Worm (Caenorhabditis elegans) whole organism, L2 larva: ENCODE data around the gene T11G6.4.
A peak's percentile ranks its signal among the peaks of the same experiment; 100 is the strongest.

ENCODE experiments used
- C34F6.9 ChIP-seq: fragments of 150-350 bp; optimal IDR thresholded peaks from 2 replicates; lab custom pipeline; 2014; ENCODE audit warnings: missing biosample characterization, missing genetic modification characterization
- F13H6.1 ChIP-seq: sonication (generic microtip); optimal IDR thresholded peaks from 2 replicates; lab custom pipeline; 2016; ENCODE audit warnings: missing genetic modification characterization, missing compliant biosample characterization
- R02D3.7 ChIP-seq: fragments of 150-350 bp; optimal IDR thresholded peaks from 2 replicates; lab custom pipeline; 2014; ENCODE audit warnings: missing biosample characterization, missing genetic modification characterization
- Y55F3AM.14 ChIP-seq: fragments of 200-800 bp; sonication (Bioruptor generic); optimal IDR thresholded peaks from 2 replicates; lab custom pipeline; 2018; ENCODE audit warnings: mild to moderate bottlenecking, missing genetic modification characterization, missing compliant biosample characterization
- ZK546.5 ChIP-seq: sonication (generic microtip); optimal IDR thresholded peaks from 2 replicates; lab custom pipeline; 2017; ENCODE audit warnings: missing biosample characterization, missing genetic modification characterization
- alr-1 ChIP-seq: fragments of 150-350 bp; optimal IDR thresholded peaks from 2 replicates; lab custom pipeline; 2014; ENCODE audit warnings: missing biosample characterization, missing genetic modification characterization
- aly-2 ChIP-seq: fragments of 150-350 bp; optimal IDR thresholded peaks from 2 replicates; lab custom pipeline; 2014; ENCODE audit warnings: missing biosample characterization, missing genetic modification characterization
- blmp-1 ChIP-seq: sonication (generic microtip); optimal IDR thresholded peaks from 2 replicates; lab custom pipeline; 2017; ENCODE audit warnings: missing genetic modification characterization, mild to moderate bottlenecking, missing compliant biosample characterization, antibody characterized with exemption, moderate library complexity; ENCODE audit not compliant: insufficient read depth
- crh-2 ChIP-seq: sonication (generic microtip); optimal IDR thresholded peaks from 2 replicates; lab custom pipeline; 2017; ENCODE audit warnings: missing biosample characterization, missing genetic modification characterization
- fos-1 ChIP-seq: fragments of 150-350 bp; optimal IDR thresholded peaks from 2 replicates; lab custom pipeline; 2014; ENCODE audit warnings: missing biosample characterization, missing genetic modification characterization
- gmeb-1 ChIP-seq: fragments of 150-350 bp; optimal IDR thresholded peaks from 2 replicates; lab custom pipeline; 2014; ENCODE audit warnings: missing biosample characterization, missing genetic modification characterization
- lin-13 ChIP-seq: fragments of 150-350 bp; optimal IDR thresholded peaks from 2 replicates; lab custom pipeline; 2014; ENCODE audit warnings: missing biosample characterization, missing genetic modification reagents, missing genetic modification characterization
- lin-39 ChIP-seq: fragments of 150-350 bp; optimal IDR thresholded peaks from 2 replicates; lab custom pipeline; 2014; ENCODE audit warnings: missing biosample characterization, missing genetic modification reagents, missing genetic modification characterization
- lsy-2 ChIP-seq, 2 experiments: fragments of 150-350 bp in 1 of 2; sonication (generic microtip) in 1 of 2; optimal IDR thresholded peaks; 2 replicates each; lab custom pipeline; 2014 to 2017; ENCODE audit warnings: missing biosample characterization in 2 of 2, missing genetic modification characterization in 2 of 2
- mab-5 ChIP-seq: fragments of 150-350 bp; optimal IDR thresholded peaks from 2 replicates; lab custom pipeline; 2014; ENCODE audit warnings: missing biosample characterization, missing genetic modification characterization
- mdl-1 ChIP-seq, 2 experiments: fragments of 150-350 bp in 1 of 2; sonication (generic microtip) in 1 of 2; optimal IDR thresholded peaks; 2 replicates each; lab custom pipeline; 2017; ENCODE audit warnings: missing biosample characterization in 2 of 2, missing genetic modification characterization in 2 of 2
- nhr-11 ChIP-seq: fragments of 150-350 bp; optimal IDR thresholded peaks from 2 replicates; lab custom pipeline; 2014; ENCODE audit warnings: missing biosample characterization, missing genetic modification characterization
- nhr-12 ChIP-seq: fragments of 150-350 bp; optimal IDR thresholded peaks from 2 replicates; lab custom pipeline; 2014; ENCODE audit warnings: missing biosample characterization, missing genetic modification characterization
- nhr-129 ChIP-seq: fragments of 150-350 bp; optimal IDR thresholded peaks from 2 replicates; lab custom pipeline; 2014; ENCODE audit warnings: missing biosample characterization, missing genetic modification characterization
- nhr-21 ChIP-seq: fragments of 150-350 bp; optimal IDR thresholded peaks from 2 replicates; lab custom pipeline; 2014; ENCODE audit warnings: missing biosample characterization, missing genetic modification characterization
- nhr-23 ChIP-seq: fragments of 150-350 bp; optimal IDR thresholded peaks from 2 replicates; lab custom pipeline; 2014; ENCODE audit warnings: missing biosample characterization, missing genetic modification reagents, missing genetic modification characterization
- nhr-237 ChIP-seq: fragments of 150-350 bp; optimal IDR thresholded peaks from 2 replicates; lab custom pipeline; 2014; ENCODE audit warnings: missing biosample characterization, missing genetic modification characterization
- nhr-6 ChIP-seq: fragments of 150-350 bp; optimal IDR thresholded peaks from 2 replicates; lab custom pipeline; 2014; ENCODE audit warnings: missing biosample characterization, missing genetic modification characterization
- nhr-77 ChIP-seq: fragments of 150-350 bp; optimal IDR thresholded peaks from 2 replicates; lab custom pipeline; 2014; ENCODE audit warnings: missing biosample characterization, missing genetic modification characterization
- peb-1 ChIP-seq: fragments of 150-350 bp; optimal IDR thresholded peaks from 2 replicates; lab custom pipeline; 2014; ENCODE audit warnings: missing biosample characterization, missing genetic modification characterization
- skn-1 ChIP-seq: sonication (generic microtip); optimal IDR thresholded peaks from 2 replicates; lab custom pipeline; 2017; ENCODE audit warnings: missing biosample characterization, missing genetic modification characterization
- snpc-4 ChIP-seq: fragments of 150-350 bp; optimal IDR thresholded peaks from 2 replicates; lab custom pipeline; 2014; ENCODE audit warnings: missing biosample characterization, missing genetic modification characterization
- unc-39 ChIP-seq: fragments of 150-350 bp; optimal IDR thresholded peaks from 2 replicates; lab custom pipeline; 2014; ENCODE audit warnings: missing biosample characterization, missing genetic modification characterization
- unc-55 ChIP-seq: fragments of 150-350 bp; sonication (generic microtip); optimal IDR thresholded peaks from 3 replicates; lab custom pipeline; 2014; ENCODE audit warnings: missing biosample characterization, missing genetic modification reagents, missing genetic modification characterization
- unc-62 ChIP-seq: fragments of 150-350 bp; optimal IDR thresholded peaks from 2 replicates; lab custom pipeline; 2014; ENCODE audit warnings: missing biosample characterization, missing genetic modification reagents, missing genetic modification characterization
- zag-1 ChIP-seq: fragments of 150-350 bp; optimal IDR thresholded peaks from 2 replicates; lab custom pipeline; 2014; ENCODE audit warnings: missing biosample characterization, missing genetic modification characterization
- ztf-1 ChIP-seq: fragments of 200-800 bp; sonication (Bioruptor generic); conservative IDR thresholded peaks from 2 replicates; pipeline ENCODE4 v1.3.6; 2022; ENCODE audit warnings: missing genetic modification characterization, missing compliant biosample characterization
- ztf-11 ChIP-seq: sonication (generic microtip); optimal IDR thresholded peaks from 2 replicates; lab custom pipeline; 2017; ENCODE audit warnings: missing biosample characterization, missing genetic modification characterization

T11G6.4 gene

DNA sequence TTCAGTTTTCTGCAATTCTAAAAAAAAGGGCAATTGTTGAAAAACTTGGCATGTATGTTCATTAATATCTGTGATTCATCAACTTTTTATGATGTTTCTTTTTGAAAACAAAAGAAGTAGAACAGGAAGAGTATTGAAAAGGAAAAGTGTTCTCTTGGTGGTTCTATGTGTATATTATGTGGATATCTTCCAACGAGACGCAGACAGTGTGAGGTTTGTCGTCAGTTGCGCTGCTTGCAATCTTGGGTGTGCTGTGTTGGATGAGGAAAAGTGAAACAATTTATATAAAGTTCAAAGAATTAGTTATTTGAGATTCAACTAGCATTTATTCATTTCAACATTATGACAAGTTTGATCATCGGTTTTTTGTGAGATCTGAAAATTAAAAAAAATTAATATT lies 670 bp upstream of the T11G6.4 start:
- peak; percentile 29 for TF ChIP-seq crh-2
- peak; percentile 56 for TF ChIP-seq blmp-1 (tag; lab: Kevin White, UChicago)
- TF ChIP-seq mab-5 (tag; lab: Kevin White, UChicago), result no peak
- TF ChIP-seq C34F6.9 (tag; lab: Kevin White, UChicago), result peak; percentile 46
- TF ChIP-seq nhr-129 (tag; lab: Kevin White, UChicago), result peak; percentile 2
- TF ChIP-seq ztf-1 (GFP tag; lab: Robert Waterston, UW), result no peak
- no peak for TF ChIP-seq nhr-23 (tag; lab: Kevin White, UChicago)
- no peak for TF ChIP-seq unc-62 (GFP tag; lab: Kevin White, UChicago)
- TF ChIP-seq ZK546.5 (tag; lab: Kevin White, UChicago), result no peak
- peak; percentile 54 for TF ChIP-seq unc-55 (GFP tag; lab: Kevin White, UChicago)
- no peak for TF ChIP-seq alr-1 (tag; lab: Kevin White, UChicago)
- no peak for TF ChIP-seq snpc-4
- TF ChIP-seq fos-1 (tag; lab: Kevin White, UChicago), result peak; percentile 23
- TF ChIP-seq nhr-11 (tag; lab: Kevin White, UChicago), result no peak
- TF ChIP-seq lsy-2 (tag; optimal IDR thresholded peaks at IDR 0.05; lab: Kevin White, UChicago), result peak in 1 of 2 experiments; percentile 45
- no peak for TF ChIP-seq skn-1 (tag; lab: Kevin White, UChicago)
- TF ChIP-seq gmeb-1 (tag; lab: Kevin White, UChicago), result no peak
- no peak for TF ChIP-seq aly-2 (tag; lab: Kevin White, UChicago)
- no peak for TF ChIP-seq unc-39
- TF ChIP-seq nhr-21, result no peak

DNA sequence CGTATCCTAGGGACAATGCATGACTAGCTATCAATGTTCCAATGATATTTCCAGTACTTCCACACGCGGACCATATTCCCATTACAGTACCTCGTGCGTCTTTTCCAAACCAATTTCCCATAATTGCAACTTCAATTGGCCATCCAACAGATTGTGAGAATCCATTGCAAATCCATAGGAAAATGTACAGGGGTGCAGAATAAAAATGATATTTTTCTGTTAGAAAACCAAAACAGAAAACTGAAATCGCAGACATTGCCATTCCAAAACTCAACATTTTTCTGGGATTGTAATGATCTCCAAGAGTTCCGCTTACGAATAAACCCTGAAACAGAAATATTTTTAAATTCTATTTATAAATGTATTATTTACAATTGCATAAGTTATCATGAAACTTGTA lies 597 bp downstream of the T11G6.4 start:
- TF ChIP-seq skn-1 (tag; lab: Kevin White, UChicago), result no peak
- TF ChIP-seq, all 48 proteins: peak for 0

DNA sequence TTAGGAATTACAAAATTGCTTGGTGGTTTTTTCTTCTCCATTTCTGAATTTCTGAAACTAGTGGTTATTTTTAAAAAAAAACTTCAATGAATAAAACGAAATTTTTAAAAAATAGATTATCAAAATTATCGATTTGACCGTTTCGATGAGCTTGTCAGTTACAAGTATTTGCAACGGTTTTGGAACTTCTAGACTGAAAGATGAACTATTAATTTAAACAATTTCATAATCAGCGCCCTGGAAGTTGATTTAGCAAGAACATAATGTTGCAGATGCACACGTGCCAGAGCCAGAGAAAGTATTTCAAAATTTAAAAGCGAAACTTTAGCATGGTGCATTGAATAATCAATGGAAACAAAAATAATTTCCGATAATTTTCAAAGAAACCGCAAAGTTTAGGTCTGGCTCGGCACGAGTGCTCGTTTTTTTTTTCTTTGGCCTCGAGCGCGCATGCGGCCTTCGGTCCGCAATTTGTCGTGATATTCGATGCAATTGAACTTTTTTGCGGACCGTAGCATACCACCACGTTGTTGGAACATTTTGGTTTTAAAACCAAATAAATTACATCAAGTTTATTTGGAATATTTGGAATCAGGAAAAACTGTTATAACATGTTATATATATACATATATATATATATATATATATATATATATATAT lies 8.9 kb downstream of the T11G6.4 start, which contains the start of gene T11G6.5:
T11G6.5 (minus strand) TSS at position 51 of the 660 bp plus-strand sequence.
- no peak for TF ChIP-seq nhr-237 (tag; lab: Kevin White, UChicago)
- peak; percentile 19 for TF ChIP-seq nhr-129 (tag; lab: Kevin White, UChicago)
- no peak for TF ChIP-seq nhr-6
- TF ChIP-seq skn-1 (tag; lab: Kevin White, UChicago), result no peak
- TF ChIP-seq nhr-77 (tag; lab: Kevin White, UChicago), result no peak
- no peak for TF ChIP-seq ZK546.5 (tag; lab: Kevin White, UChicago)
- TF ChIP-seq lin-39, result no peak
- no peak for TF ChIP-seq aly-2 (tag; lab: Kevin White, UChicago)
- TF ChIP-seq nhr-11 (tag; lab: Kevin White, UChicago), result no peak
- TF ChIP-seq R02D3.7 (tag; lab: Kevin White, UChicago), result no peak
- peak; percentile 76 to 95 for TF ChIP-seq lsy-2 (tag; optimal IDR thresholded peaks at IDR 0.05; lab: Kevin White, UChicago)
- TF ChIP-seq gmeb-1 (tag; lab: Kevin White, UChicago), result no peak
- no peak for TF ChIP-seq Y55F3AM.14 (GFP tag; lab: Kevin White, UChicago)
- TF ChIP-seq C34F6.9 (tag; lab: Kevin White, UChicago), result peak; percentile 48
- peak; percentile 41 for TF ChIP-seq unc-55 (GFP tag; lab: Kevin White, UChicago)
- TF ChIP-seq F13H6.1 (tag; lab: Kevin White, UChicago), result peak; percentile 7
- peak; percentile 26 for TF ChIP-seq lin-13 (GFP tag; lab: Kevin White, UChicago)
- TF ChIP-seq, all 48 proteins: peak for 6

DNA sequence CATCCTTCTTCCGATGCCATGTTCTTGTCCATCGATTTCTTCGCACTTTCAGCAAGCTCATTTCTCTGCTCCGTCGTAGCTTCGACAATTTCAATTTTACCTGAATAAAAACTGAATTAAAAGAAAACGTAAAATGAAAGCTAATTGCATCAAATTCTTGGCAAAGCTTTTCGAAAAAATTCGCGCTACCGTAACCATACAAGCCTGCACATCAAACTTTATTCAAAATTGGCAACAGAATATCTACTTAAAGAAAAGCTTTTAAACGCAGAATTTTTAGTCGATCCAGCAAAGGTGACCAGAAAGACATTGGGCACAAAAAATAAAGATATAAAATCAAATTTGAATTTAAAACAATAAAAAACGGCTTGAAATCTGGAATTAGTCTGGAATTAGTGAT lies 9.5 kb downstream of the T11G6.4 start:
- TF ChIP-seq aly-2 (tag; lab: Kevin White, UChicago) (no peak), gmeb-1 (tag; lab: Kevin White, UChicago) (no peak), skn-1 (tag; lab: Kevin White, UChicago) (no peak), alr-1 (tag; lab: Kevin White, UChicago) (no peak), nhr-6 (no peak), nhr-237 (tag; lab: Kevin White, UChicago) (no peak), Y55F3AM.14 (GFP tag; lab: Kevin White, UChicago) (no peak), lin-13 (GFP tag; lab: Kevin White, UChicago) (no peak), lsy-2 (tag; optimal IDR thresholded peaks at IDR 0.05; lab: Kevin White, UChicago) (no peak), ztf-11 (no peak), nhr-129 (tag; lab: Kevin White, UChicago) (no peak), zag-1 (tag; lab: Kevin White, UChicago) (no peak), nhr-12 (no peak), mdl-1 (tag; optimal IDR thresholded peaks at IDR 0.05; lab: Kevin White, UChicago) (no peak), peb-1 (tag; lab: Kevin White, UChicago) (no peak)
- TF ChIP-seq, all 48 proteins: peak for 0
